Fruit fly (Drosophila melanogaster): ENCODE measurements around the gene pr.

dm6 chr2L:20069158-20070016, 5.9 kb downstream of the pr start:
- TF ChIP-seq CG8478 (optimal IDR thresholded peaks at IDR 0.05), result no peak
- TF ChIP-seq usp (GFP tag; optimal IDR thresholded peaks at IDR 0.05), result no peak
- TF ChIP-seq EcR (GFP tag; optimal IDR thresholded peaks at IDR 0.05), result no peak

Measured in whole organism.